Fruit fly (Drosophila melanogaster): ENCODE results near the gene CG46412.

The CG46412 gene

DNA sequence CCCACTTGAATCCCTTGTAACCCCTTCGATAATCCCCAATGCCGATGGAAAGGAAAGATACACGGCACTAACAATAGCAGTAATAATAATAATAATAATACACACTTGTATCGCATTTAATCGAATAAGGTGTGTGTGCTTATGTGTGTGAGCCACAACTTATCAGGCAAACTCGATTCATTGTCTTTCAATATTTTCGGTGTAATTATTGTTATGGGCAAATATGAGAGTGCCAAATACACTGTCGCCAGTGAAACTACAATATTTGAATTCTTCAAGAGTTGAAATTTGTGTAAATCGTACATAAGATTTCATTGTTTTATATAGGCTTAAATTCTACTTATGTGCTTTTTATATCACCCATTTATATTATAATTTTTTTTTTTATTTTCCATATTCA is 47.6 kb downstream of the CG46412 start:
- TF ChIP-seq Sox102F (GFP tag; optimal IDR thresholded peaks at IDR 0.05) (no peak), dsx (GFP tag; optimal IDR thresholded peaks at IDR 0.05; ENCODE audit: poor library complexity, severe bottlenecking) (no peak), Smox (GFP tag; optimal IDR thresholded peaks at IDR 0.05) (no peak), achi (GFP tag; optimal IDR thresholded peaks at IDR 0.05) (no peak), CG10631 (GFP tag; optimal IDR thresholded peaks at IDR 0.05) (no peak), CG8632 (GFP tag; optimal IDR thresholded peaks at IDR 0.05) (no peak), fkh (GFP tag; optimal IDR thresholded peaks at IDR 0.05) (no peak), fd85E (GFP tag; optimal IDR thresholded peaks at IDR 0.05) (no peak), CG6163 (GFP tag; IDR thresholded peaks at IDR 0.05) (no peak), CG15336 (GFP tag; IDR thresholded peaks at IDR 0.05) (no peak), pdm3 (GFP tag; optimal IDR thresholded peaks at IDR 0.05) (no peak), Hr38 (GFP tag; optimal IDR thresholded peaks at IDR 0.05) (no peak), CG31627 (GFP tag; optimal IDR thresholded peaks at IDR 0.05) (no peak), CG6808 (GFP tag; optimal IDR thresholded peaks at IDR 0.05) (no peak), Sox15 (GFP tag; optimal IDR thresholded peaks at IDR 0.05) (no peak), CG3032 (tag; optimal IDR thresholded peaks at IDR 0.05) (no peak), Met (GFP tag; optimal IDR thresholded peaks at IDR 0.05) (no peak), Ets21C (GFP tag; optimal IDR thresholded peaks at IDR 0.05) (no peak), Gug (GFP tag; IDR thresholded peaks at IDR 0.05) (no peak), acj6 (GFP tag; optimal IDR thresholded peaks at IDR 0.05) (no peak)

dm6 chr3L:11515349-11516079 is 48.4 kb downstream of the CG46412 start:
- TF ChIP-seq fd59A (GFP tag; optimal IDR thresholded peaks at IDR 0.05): no peak
- peak; percentile 9 for TF ChIP-seq Ets21C (GFP tag; optimal IDR thresholded peaks at IDR 0.05)
- no peak for TF ChIP-seq Gug (GFP tag; IDR thresholded peaks at IDR 0.05)
- TF ChIP-seq Lpt (GFP tag; optimal IDR thresholded peaks at IDR 0.05): no peak
- no peak for TF ChIP-seq CG10669 (GFP tag; optimal IDR thresholded peaks at IDR 0.05)
- TF ChIP-seq dac (GFP tag; optimal IDR thresholded peaks at IDR 0.05): no peak
- TF ChIP-seq Met (GFP tag; optimal IDR thresholded peaks at IDR 0.05): peak; percentile 25
- TF ChIP-seq CG6276 (GFP tag; optimal IDR thresholded peaks at IDR 0.05): no peak
- no peak for TF ChIP-seq CG1621 (tag; optimal IDR thresholded peaks at IDR 0.05)
- no peak for TF ChIP-seq CG8319 (GFP tag; optimal IDR thresholded peaks at IDR 0.05)
- TF ChIP-seq vri (GFP tag; optimal IDR thresholded peaks at IDR 0.05): no peak
- TF ChIP-seq CG4318 (GFP tag; optimal IDR thresholded peaks at IDR 0.05): no peak
- TF ChIP-seq esn (GFP tag; optimal IDR thresholded peaks at IDR 0.05): peak; percentile 54
- TF ChIP-seq CG6792 (GFP tag; optimal IDR thresholded peaks at IDR 0.05): no peak
- no peak for TF ChIP-seq CG11762 (GFP tag; optimal IDR thresholded peaks at IDR 0.05; ENCODE audit: insufficient read depth)
- TF ChIP-seq CG9139 (GFP tag; optimal IDR thresholded peaks at IDR 0.05): no peak
- TF ChIP-seq CG6163 (GFP tag; IDR thresholded peaks at IDR 0.05): 0 out of 3 replicates have a peak, but pooled peaks have one; percentile 13
- no peak for TF ChIP-seq Sox15 (GFP tag; optimal IDR thresholded peaks at IDR 0.05)
- no peak for TF ChIP-seq CG11902 (GFP tag; optimal IDR thresholded peaks at IDR 0.05)
- TF ChIP-seq CG16779 (tag; optimal IDR thresholded peaks at IDR 0.05): no peak
- TF ChIP-seq ss (GFP tag; optimal IDR thresholded peaks at IDR 0.05): no peak
- no peak for TF ChIP-seq net (GFP tag; optimal IDR thresholded peaks at IDR 0.05)
- no peak for TF ChIP-seq CG32006 (GFP tag; optimal IDR thresholded peaks at IDR 0.05)
- TF ChIP-seq fd85E (GFP tag; optimal IDR thresholded peaks at IDR 0.05): no peak
- TF ChIP-seq spab (GFP tag; optimal IDR thresholded peaks at IDR 0.05): no peak
- TF ChIP-seq CG11294 (GFP tag; IDR thresholded peaks at IDR 0.05): no peak
- TF ChIP-seq lz (GFP tag; optimal IDR thresholded peaks at IDR 0.05): peak; percentile 30
- TF ChIP-seq CG31627 (GFP tag; optimal IDR thresholded peaks at IDR 0.05): peak; percentile 16
- no peak for TF ChIP-seq CG6854 (GFP tag; optimal IDR thresholded peaks at IDR 0.05)
- no peak for TF ChIP-seq CG3032 (tag; optimal IDR thresholded peaks at IDR 0.05)
- TF ChIP-seq CG34406 (GFP tag; optimal IDR thresholded peaks at IDR 0.05): no peak
- TF ChIP-seq Eip75B (GFP tag; optimal IDR thresholded peaks at IDR 0.05): peak; percentile 19
- peak; percentile 24 for TF ChIP-seq Hr39 (GFP tag; optimal IDR thresholded peaks at IDR 0.05)
- no peak for TF ChIP-seq CG10631 (GFP tag; optimal IDR thresholded peaks at IDR 0.05)
- TF ChIP-seq fkh (GFP tag; optimal IDR thresholded peaks at IDR 0.05): no peak
- peak; percentile 11 for TF ChIP-seq CG3919 (GFP tag; optimal IDR thresholded peaks at IDR 0.05)
- no peak for TF ChIP-seq Eip93F (GFP tag; optimal IDR thresholded peaks at IDR 0.05)
- peak; percentile 17 for TF ChIP-seq Sox14 (GFP tag; optimal IDR thresholded peaks at IDR 0.05)
- TF ChIP-seq achi (GFP tag; optimal IDR thresholded peaks at IDR 0.05): no peak
- no peak for TF ChIP-seq CG8632 (GFP tag; optimal IDR thresholded peaks at IDR 0.05)
